Worm (Caenorhabditis elegans): ENCODE measurements around the gene sfxn-1.3.

ce11 chrV:15693682-15694081 is 33.0 kb upstream of the sfxn-1.3 start, which contains the start of gene nhr-198:
- peak; percentile 79 for TF ChIP-seq fkh-8 (tag; optimal IDR thresholded peaks at IDR 0.05)
- no peak for TF ChIP-seq lsy-2 (tag; optimal IDR thresholded peaks at IDR 0.05)
- no peak for TF ChIP-seq skn-1 (tag; optimal IDR thresholded peaks at IDR 0.05)
- no peak for TF ChIP-seq ama-1 (optimal IDR thresholded peaks at IDR 0.05)
- TF ChIP-seq sox-4 (tag; optimal IDR thresholded peaks at IDR 0.05) = peak; percentile 28
- no peak for TF ChIP-seq jun-1 (tag; optimal IDR thresholded peaks at IDR 0.05)
- TF ChIP-seq fos-1 (tag; optimal IDR thresholded peaks at IDR 0.05) = no peak
- TF ChIP-seq nhr-85 (tag) = no peak
- TF ChIP-seq unc-130 (tag; optimal IDR thresholded peaks at IDR 0.05) = no peak
- TF ChIP-seq C04F5.9 (tag; optimal IDR thresholded peaks at IDR 0.05) = no peak
- no peak for TF ChIP-seq lin-13 (GFP tag; optimal IDR thresholded peaks at IDR 0.05)
- TF ChIP-seq hpl-2 (GFP tag; optimal IDR thresholded peaks at IDR 0.05) = no peak
- TF ChIP-seq ztf-11 (tag; optimal IDR thresholded peaks at IDR 0.05) = no peak
